Worm (Caenorhabditis elegans): ENCODE data around the gene F20A1.4.

DNA sequence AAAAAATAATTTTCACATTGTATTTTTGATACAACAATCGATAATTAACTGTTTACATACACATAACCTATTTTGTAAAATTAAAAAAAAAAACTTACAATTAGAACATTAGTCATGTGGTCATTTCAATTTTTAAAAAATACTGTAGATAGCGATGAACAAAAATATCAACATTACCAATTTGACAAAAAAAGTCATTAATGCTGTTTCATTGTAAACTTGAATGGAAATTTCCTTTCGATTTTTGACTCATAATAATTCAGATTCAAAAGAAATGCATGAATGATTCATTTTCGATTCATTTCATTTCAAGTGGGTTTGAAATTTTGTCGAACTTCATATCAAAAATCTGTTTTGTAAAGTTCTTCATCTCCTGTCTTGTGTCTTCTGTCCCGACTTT, 12.2 kb downstream of the F20A1.4 start, which contains the start of gene C33G8.2:
- TF ChIP-seq mdl-1 (tag; optimal IDR thresholded peaks at IDR 0.05) = no peak
- TF ChIP-seq fkh-8 (tag; optimal IDR thresholded peaks at IDR 0.05) = no peak
- TF ChIP-seq lin-35 (GFP tag; optimal IDR thresholded peaks at IDR 0.05) = no peak
- TF ChIP-seq unc-62 (GFP tag; optimal IDR thresholded peaks at IDR 0.05) = no peak
- TF ChIP-seq ama-1 (optimal IDR thresholded peaks at IDR 0.05) = no peak
- TF ChIP-seq nhr-11 (tag; optimal IDR thresholded peaks at IDR 0.05) = no peak
- no peak for TF ChIP-seq snpc-4 (tag; optimal IDR thresholded peaks at IDR 0.05)
- no peak for TF ChIP-seq zag-1 (tag; optimal IDR thresholded peaks at IDR 0.05)
- TF ChIP-seq ceh-82 (tag; optimal IDR thresholded peaks at IDR 0.05) = no peak
- TF ChIP-seq C04F5.9 (tag; optimal IDR thresholded peaks at IDR 0.05) = no peak
- TF ChIP-seq jun-1 (tag; optimal IDR thresholded peaks at IDR 0.05) = no peak
- TF ChIP-seq ztf-11 (tag; optimal IDR thresholded peaks at IDR 0.05) = no peak
- TF ChIP-seq swsn-7 (tag; optimal IDR thresholded peaks at IDR 0.05) = no peak
- TF ChIP-seq skn-1 (tag; optimal IDR thresholded peaks at IDR 0.05) = no peak

All from whole organism, L1 larva.